Worm (Caenorhabditis elegans): ENCODE results near the gene srn-1.

- TF ChIP-seq skn-1 (tag; optimal IDR thresholded peaks at IDR 0.05) = no peak
- TF ChIP-seq nhr-23 (tag; optimal IDR thresholded peaks at IDR 0.05) = no peak
- no peak for TF ChIP-seq snpc-4 (tag; optimal IDR thresholded peaks at IDR 0.05)
- no peak for TF ChIP-seq nhr-77 (tag; optimal IDR thresholded peaks at IDR 0.05)
- TF ChIP-seq lin-39 (tag; optimal IDR thresholded peaks at IDR 0.05) = no peak
- no peak for TF ChIP-seq ZK546.5 (tag; optimal IDR thresholded peaks at IDR 0.05)
- TF ChIP-seq lsy-2 (tag; optimal IDR thresholded peaks at IDR 0.05) = no peak
Measured at ce11 chrV:6331607-6332006, 45.4 kb upstream of the srn-1 start, which contains the start of gene T28C12.1.

All from whole organism, L2 larva.